Fruit fly (Drosophila melanogaster) Kc167 (cell line): ENCODE results near the gene CG10738.

Experiments used
- Myc ChIP-seq: fragments of >200 bp; optimal IDR thresholded peaks from 2 replicates; lab custom pipeline; 2017; ENCODE audit warnings: missing external identifiers
- h ChIP-seq: fragments of >200 bp; optimal IDR thresholded peaks from 3 replicates; lab custom pipeline; 2018; ENCODE audit warnings: missing external identifiers
- insv ChIP-seq: fragments of >200 bp; optimal IDR thresholded peaks from 3 replicates; lab custom pipeline; 2018; ENCODE audit warnings: missing external identifiers
- psq ChIP-seq: fragments of >200 bp; optimal IDR thresholded peaks from 2 replicates; lab custom pipeline; 2017; ENCODE audit warnings: missing external identifiers
- ttk ChIP-seq: sonication (Bioruptor generic); optimal IDR thresholded peaks from 2 replicates; lab custom pipeline; 2017; ENCODE audit warnings: missing external identifiers

DNA sequence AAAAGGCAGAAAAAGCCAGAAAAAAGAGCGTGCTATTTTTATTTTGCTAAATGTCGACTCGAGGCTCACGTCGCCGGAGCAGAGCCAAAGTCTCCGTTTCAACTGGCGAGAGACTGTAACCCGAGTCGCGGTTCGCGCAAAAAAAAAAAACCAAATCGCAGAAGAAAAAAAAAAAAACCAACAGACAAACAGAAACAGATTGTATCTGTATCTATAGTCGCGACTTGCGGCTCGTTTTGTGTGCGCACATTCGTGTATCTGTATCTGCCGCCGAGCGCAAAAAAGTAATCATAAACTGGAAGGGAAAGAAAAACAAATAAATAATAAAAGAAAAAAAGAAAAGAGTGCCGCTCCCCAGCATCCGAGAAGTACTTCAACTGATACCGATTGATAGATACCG lies 44.5 kb downstream of the CG10738 start:
- TF ChIP-seq h (lab: Kevin White, UChicago) (no peak), Myc (lab: Kevin White, UChicago) (no peak), psq (lab: Kevin White, UChicago) (no peak), insv (no peak), ttk (lab: Kevin White, UChicago) (no peak)
